Worm (Caenorhabditis elegans) whole organism, L4/young adult: ENCODE data around the gene rgs-3.
A peak's percentile ranks its signal among the peaks of the same experiment; 100 is the strongest.

ENCODE experiments used
- W03F9.2 ChIP-seq: fragments of 150-350 bp; optimal IDR thresholded peaks from 2 replicates; lab custom pipeline; 2014; ENCODE audit warnings: missing biosample characterization, missing genetic modification characterization
- dao-5 ChIP-seq: sonication (generic microtip); optimal IDR thresholded peaks from 2 replicates; lab custom pipeline; 2016; ENCODE audit warnings: missing genotype, missing genetic modification characterization, moderate library complexity, missing compliant biosample characterization
- him-1 ChIP-seq: sonication (generic microtip); optimal IDR thresholded peaks from 2 replicates; lab custom pipeline; 2016; ENCODE audit warnings: missing genotype, missing genetic modification reagents, missing genetic modification characterization, missing compliant biosample characterization

rgs-3 gene

DNA sequence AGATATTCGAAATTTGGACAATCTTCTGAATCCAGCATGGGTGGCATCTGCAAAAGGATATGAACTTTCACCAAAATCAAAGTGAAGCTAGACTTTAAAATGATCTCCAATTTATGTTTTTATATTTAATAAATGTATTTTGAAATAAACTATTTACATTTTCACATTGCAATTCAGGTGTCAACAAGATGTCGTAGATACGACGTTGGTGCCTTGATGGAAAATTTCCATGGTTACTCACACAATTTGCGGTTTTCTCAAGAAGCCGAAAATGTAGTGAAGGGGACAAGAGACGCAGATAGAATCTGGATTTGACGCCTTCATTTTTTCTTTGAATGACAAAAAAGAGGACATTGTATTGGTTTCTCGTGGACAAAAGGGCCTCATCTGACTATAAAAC is at the start of gene rgs-3:
TSS of gene rgs-3 (plus strand) at position 301 of the 400 bp plus-strand sequence.
- TF ChIP-seq dao-5 (no peak), him-1 (no peak), W03F9.2 (tag; lab: Kevin White, UChicago) (no peak)

DNA sequence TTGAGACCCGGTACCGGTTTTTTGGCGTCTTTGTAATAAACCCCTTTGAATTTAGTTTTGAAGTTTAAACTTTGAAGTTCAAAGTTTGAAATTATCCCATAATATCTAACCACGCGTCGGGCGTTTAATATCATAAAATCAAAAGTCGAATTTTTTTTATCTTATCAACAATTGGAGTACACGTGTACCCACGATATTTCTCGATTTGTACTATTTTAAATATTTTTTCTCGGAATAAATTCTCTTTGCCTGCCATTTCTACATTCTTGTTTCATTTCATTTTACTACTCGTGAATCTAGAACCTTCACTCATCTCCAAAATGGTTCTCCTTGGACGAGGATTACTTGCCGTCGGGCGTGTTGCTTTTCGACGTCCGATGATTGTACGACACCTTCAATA is 49.5 kb upstream of the rgs-3 start, which contains the start of gene gldc-1:
TSS of gene gldc-1 (plus strand) at position 301 of the 400 bp plus-strand sequence.
- TF ChIP-seq W03F9.2 (tag; lab: Kevin White, UChicago) (no peak), dao-5 (no peak), him-1 (no peak)

- TF ChIP-seq W03F9.2 (tag; lab: Kevin White, UChicago) = no peak
- TF ChIP-seq him-1 = no peak
- no peak for TF ChIP-seq dao-5
These were observed 43.7 kb upstream of the rgs-3 start, which contains the start of gene R12C12.7 for ce11 chrII:6055927-6056326. R12C12.7 (minus strand) TSS chrII:6055985.

DNA sequence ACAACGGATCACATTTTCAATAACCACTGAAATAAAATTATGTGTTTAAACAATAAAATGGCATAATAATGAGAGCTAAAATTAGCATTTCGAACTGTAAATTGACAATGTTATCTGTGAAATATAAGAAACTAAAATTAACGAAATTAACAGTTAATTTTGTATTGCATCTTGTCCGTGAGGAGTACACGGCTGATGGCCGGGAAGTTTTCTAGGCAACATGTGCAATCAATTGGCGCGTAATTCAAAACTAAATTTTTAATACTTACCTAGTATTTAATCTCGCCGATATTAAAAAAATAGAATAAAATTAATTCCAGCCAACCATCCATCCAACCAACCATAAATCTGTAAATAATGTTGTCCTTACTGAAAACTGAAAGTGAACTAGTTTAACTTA is 38.1 kb upstream of the rgs-3 start:
- no peak for TF ChIP-seq dao-5
- peak; percentile 40 for TF ChIP-seq him-1
- TF ChIP-seq W03F9.2 (tag; lab: Kevin White, UChicago) = peak; percentile 69

ce11 chrII:6067066-6067465 is 32.5 kb upstream of the rgs-3 start, which contains the start of gene H12I13.1:
H12I13.1 (minus strand) TSS chrII:6067166.
- TF ChIP-seq him-1 (no peak), W03F9.2 (tag; lab: Kevin White, UChicago) (no peak), dao-5 (no peak)

DNA sequence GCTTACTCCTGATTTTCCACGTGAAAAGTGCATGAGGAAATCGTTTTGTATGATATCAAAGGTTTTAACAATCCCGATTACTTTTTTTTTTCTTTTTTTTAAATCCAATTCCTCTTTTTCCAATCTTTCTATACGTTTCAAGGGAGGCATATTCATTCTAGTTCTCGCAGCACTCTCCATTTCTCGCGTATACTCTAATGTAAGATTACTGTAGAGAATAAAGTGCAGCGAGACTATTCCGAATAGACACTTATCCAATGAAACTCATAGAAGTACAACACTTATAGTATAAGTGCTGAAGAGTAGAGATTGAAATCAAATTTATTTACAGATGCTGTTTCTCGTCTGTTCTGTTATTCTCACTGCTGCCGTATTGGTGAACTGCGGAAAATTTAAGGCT is 22.0 kb upstream of the rgs-3 start, which contains the start of gene H12I13.6:
TSS of gene H12I13.6 (plus strand) at position 301 of the 400 bp plus-strand sequence.
- TF ChIP-seq him-1 = no peak
- TF ChIP-seq W03F9.2 (tag; lab: Kevin White, UChicago) = no peak
- TF ChIP-seq dao-5 = no peak

ce11 chrII:6080743-6081142 is 18.9 kb upstream of the rgs-3 start, which contains the start of gene fbf-1:
fbf-1 (minus strand) TSS chrII:6080843.
- TF ChIP-seq W03F9.2 (tag; lab: Kevin White, UChicago) (no peak), dao-5 (no peak), him-1 (no peak)

DNA sequence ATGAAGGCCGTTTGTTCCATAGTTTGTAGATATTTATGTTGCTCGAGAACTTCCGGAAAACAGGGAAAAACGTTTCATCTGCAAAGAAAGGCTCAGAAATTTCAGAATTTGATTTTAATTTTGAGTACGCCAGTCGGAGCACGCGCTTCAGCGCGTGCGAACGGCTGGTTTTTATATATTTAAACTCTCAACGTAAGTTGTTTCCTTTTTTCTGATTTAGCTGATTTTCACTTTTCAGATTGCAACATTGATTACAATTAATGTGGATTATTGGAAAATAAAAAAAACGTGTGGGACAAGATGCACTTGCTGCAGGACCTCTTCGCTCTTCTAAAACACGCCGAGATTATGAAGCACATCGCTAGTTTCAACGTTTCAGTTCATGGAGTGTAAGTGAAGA is 17.0 kb upstream of the rgs-3 start, which contains the start of gene F21H12.3:
TSS of gene F21H12.3 (plus strand) at position 301 of the 400 bp plus-strand sequence.
- TF ChIP-seq W03F9.2 (tag; lab: Kevin White, UChicago) (no peak), him-1 (no peak), dao-5 (no peak)

DNA sequence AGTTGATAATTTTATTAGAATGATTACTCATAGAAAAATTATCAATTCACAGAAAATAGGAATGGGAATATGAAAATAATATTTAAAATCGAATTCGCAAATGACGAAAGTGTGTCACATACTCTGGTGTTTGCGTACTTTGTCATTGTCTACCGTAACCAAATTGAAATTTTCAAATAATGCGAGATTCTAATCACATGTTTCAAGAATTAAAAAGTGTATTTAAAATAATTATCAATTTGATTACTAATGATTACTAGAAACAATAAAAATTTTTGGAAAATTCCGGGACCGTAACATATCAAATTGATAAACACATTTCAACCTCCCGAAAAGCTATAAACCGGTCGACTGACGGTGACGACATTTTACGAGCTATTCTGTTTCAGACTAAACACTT is 8.2 kb upstream of the rgs-3 start, which contains the start of the genes fbf-2 and nspg-3:
TSS of gene fbf-2 (minus strand) at position 101 of the 400 bp plus-strand sequence.
TSS of gene nspg-3 (plus strand) at position 388 of the 400 bp plus-strand sequence.
- TF ChIP-seq him-1 = no peak
- no peak for TF ChIP-seq dao-5
- TF ChIP-seq W03F9.2 (tag; lab: Kevin White, UChicago) = no peak

DNA sequence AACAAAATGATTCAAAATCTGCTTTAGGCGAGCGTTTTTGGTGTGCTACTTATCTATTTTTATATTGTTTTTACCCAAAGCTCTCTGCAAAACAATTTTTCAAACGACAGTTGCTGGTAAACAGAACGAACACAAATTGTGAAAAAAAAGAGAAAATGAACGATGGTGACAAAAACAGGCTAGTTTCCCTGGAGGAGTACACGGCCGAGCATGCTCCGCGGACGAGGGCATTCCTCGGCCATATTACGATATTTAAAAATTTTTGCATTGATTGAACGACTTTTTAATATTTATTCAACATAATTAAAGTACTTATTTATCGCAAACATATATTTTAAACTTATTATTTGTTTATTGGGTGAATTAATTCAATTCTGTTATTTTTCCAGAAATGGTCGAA is 2.2 kb upstream of the rgs-3 start, which contains the start of the genes tpp-2 and rbbp-5:
TSS of gene tpp-2 (minus strand) at position 157 of the 400 bp plus-strand sequence.
TSS of gene rbbp-5 (plus strand) at position 390 of the 400 bp plus-strand sequence.
- TF ChIP-seq W03F9.2 (tag; lab: Kevin White, UChicago) (no peak), dao-5 (no peak), him-1 (no peak)

DNA sequence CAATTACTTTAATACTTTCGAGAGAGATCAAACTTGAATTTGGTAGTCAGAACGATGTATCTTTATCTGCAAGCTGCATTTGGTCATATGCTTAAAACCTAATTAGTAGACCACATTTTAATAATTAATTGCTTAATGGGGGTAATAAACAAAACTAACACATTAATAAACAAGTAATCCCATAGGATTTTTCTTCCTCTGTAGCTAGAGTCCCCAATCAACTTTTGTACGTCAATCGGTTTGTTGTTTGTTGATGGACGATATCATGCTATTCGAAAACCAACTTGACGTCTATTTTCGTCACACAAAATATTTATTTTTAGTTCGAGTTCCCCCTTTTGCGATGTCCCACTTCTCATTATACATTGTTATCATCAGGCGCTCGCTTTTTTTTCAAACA is 1.9 kb downstream of the rgs-3 start:
- TF ChIP-seq W03F9.2 (tag; lab: Kevin White, UChicago) = no peak
- no peak for TF ChIP-seq dao-5
- no peak for TF ChIP-seq him-1

DNA sequence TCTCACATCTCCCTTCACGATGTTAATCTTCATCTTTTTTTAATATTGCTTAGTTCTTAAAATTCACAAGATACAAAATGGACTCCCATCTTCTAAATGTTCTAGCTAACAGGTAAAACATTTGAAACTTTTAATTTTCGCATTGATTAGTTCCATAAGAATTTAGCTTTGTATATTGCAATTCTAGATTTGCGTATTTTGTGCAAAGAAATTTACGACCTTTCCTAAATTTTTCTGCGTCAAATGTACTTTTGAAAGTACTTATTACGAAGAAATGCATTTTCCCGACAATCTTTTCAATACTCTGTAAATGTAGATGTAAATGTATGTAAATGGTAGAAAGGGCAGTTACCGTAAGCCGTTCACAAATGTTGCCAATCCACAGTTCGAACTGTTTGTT is 4.4 kb downstream of the rgs-3 start:
- TF ChIP-seq W03F9.2 (tag; lab: Kevin White, UChicago) = no peak

DNA sequence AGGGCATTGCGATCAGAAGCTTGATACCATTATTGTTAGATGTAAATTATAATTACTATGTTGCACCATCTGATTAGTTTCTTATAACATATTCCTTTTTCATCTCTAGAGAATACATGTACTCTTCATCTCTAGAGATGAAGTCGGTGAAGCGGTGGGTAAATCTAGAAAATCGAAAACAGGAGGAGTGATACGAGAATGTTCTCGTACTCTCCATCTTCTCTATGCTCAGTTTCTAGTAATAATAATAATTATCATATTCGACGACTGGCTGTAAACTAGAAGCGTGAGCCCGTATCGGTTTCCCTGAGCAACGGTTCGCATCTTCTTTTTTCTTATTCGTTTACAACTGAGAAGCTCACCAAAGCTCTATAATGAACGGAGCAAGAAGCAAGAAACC is 8.2 kb downstream of the rgs-3 start:
- TF ChIP-seq dao-5 (no peak), him-1 (no peak), W03F9.2 (tag; lab: Kevin White, UChicago) (no peak)

DNA sequence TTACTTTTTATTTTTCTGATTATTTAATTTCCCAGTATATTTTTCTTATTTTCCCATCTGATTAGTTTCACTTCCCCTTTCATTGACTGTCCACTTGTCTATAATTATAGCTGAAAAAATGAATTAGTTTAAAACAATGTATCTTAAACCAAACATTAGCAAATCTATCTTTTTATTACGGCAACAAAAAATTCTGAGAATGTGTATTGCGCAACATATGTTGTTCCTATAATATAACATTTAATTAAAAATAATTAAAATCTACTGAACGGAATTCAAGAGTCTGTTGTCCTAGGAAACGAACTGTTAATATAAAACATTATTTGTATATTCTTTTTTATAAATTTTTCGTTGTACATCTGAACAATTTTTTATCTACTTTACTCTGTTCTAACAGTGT is 10.4 kb downstream of the rgs-3 start:
- TF ChIP-seq dao-5 = no peak
- no peak for TF ChIP-seq W03F9.2 (tag; lab: Kevin White, UChicago)
- no peak for TF ChIP-seq him-1

DNA sequence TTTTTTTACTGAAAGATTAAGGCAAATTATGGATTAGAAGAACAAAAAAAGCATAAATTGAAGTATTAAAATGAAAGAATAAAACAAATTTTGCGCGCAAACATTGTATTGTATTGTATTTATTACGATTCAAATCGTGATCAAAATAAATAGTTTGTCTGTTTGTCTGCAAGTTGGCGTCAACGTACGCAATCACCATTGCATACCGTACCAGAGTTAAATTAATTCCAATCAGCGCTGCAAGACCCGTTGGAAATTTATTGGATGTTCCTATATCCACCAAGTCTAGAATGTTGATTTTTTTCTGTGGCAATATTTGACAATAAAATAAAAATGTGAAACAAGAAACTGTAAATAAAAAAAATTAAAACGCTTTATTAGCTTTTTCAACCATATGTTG is 13.6 kb downstream of the rgs-3 start, which contains the start of gene heri-1:
TSS of gene heri-1 (minus strand) at position 8 of the 400 bp plus-strand sequence.
- no peak for TF ChIP-seq dao-5
